Worm (Caenorhabditis elegans): ENCODE results near the gene C44C10.9.

DNA sequence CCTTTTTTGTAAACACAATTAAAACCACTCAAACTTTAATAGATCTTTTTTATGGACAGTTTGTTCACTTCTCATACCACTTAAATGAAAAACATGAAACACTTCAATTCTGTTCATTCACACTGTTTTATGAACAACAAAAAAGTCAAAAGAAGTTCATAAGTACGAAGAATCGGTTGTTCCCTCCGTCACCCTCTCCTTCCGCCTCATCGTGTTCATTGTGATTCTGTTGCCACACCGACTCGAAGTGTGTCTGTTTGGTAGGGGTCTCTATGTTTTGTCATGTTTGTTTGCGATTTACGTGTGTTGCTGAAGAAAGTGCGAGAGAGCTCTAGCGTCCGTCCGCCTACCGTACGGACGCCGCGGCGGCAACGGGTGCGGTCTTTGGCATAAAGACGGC is 42.5 kb upstream of the C44C10.9 start, which contains the start of gene lact-7:
- TF ChIP-seq dao-5 (tag; optimal IDR thresholded peaks at IDR 0.05) (no peak), W03F9.2 (tag; optimal IDR thresholded peaks at IDR 0.05) (no peak)
